Fruit fly (Drosophila melanogaster) Kc167 (cell line): ENCODE measurements around the gene Atg4b.

Experiments used
- Myc ChIP-seq: fragments of >200 bp; optimal IDR thresholded peaks from 2 replicates; lab custom pipeline; 2017; ENCODE audit warnings: missing external identifiers
- Sin3A ChIP-seq: fragments of >200 bp; optimal IDR thresholded peaks from 2 replicates; lab custom pipeline; 2018; ENCODE audit warnings: missing external identifiers
- h ChIP-seq: fragments of >200 bp; optimal IDR thresholded peaks from 3 replicates; lab custom pipeline; 2018; ENCODE audit warnings: missing external identifiers
- insv ChIP-seq: fragments of >200 bp; optimal IDR thresholded peaks from 3 replicates; lab custom pipeline; 2018; ENCODE audit warnings: missing external identifiers
- psq ChIP-seq: fragments of >200 bp; optimal IDR thresholded peaks from 2 replicates; lab custom pipeline; 2017; ENCODE audit warnings: missing external identifiers
- ttk ChIP-seq: sonication (Bioruptor generic); optimal IDR thresholded peaks from 2 replicates; lab custom pipeline; 2017; ENCODE audit warnings: missing external identifiers

Gene Atg4b

dm6 chr3R:15363608-15364007 is 6.9 kb upstream of the Atg4b start, which contains the start of gene CG6171:
TSS of gene CG6171 (minus strand) at chr3R:15363857.
- TF ChIP-seq ttk = no peak
- TF ChIP-seq insv (lab: Kevin White, UChicago) = no peak
- TF ChIP-seq Myc (lab: Kevin White, UChicago) = no peak
- TF ChIP-seq h (lab: Kevin White, UChicago) = no peak
- TF ChIP-seq Sin3A = no peak
- TF ChIP-seq psq = no peak

dm6 chr3R:15361490-15361889 is 4.8 kb upstream of the Atg4b start, which contains the start of the genes Cog2 and Trax:
TSS of gene Cog2 (minus strand) at chr3R:15361657.
TSS of gene Trax (plus strand) at chr3R:15361692.
- TF ChIP-seq ttk = no peak
- no peak for TF ChIP-seq h (lab: Kevin White, UChicago)
- TF ChIP-seq insv (lab: Kevin White, UChicago) = no peak
- TF ChIP-seq Sin3A = no peak
- TF ChIP-seq Myc (lab: Kevin White, UChicago) = no peak

- TF ChIP-seq h (lab: Kevin White, UChicago) = no peak
- no peak for TF ChIP-seq insv (lab: Kevin White, UChicago)
- no peak for TF ChIP-seq Myc (lab: Kevin White, UChicago)
- TF ChIP-seq ttk = no peak
- TF ChIP-seq Sin3A = no peak
- TF ChIP-seq psq = no peak
These were observed 572 bp downstream of the Atg4b start for dm6 chr3R:15356152-15356551.

dm6 chr3R:15354019-15354418 is 2.7 kb downstream of the Atg4b start:
- no peak for TF ChIP-seq ttk

- no peak for TF ChIP-seq h (lab: Kevin White, UChicago)
- no peak for TF ChIP-seq psq
- no peak for TF ChIP-seq insv (lab: Kevin White, UChicago)
- no peak for TF ChIP-seq Myc (lab: Kevin White, UChicago)
- TF ChIP-seq ttk = no peak
- no peak for TF ChIP-seq Sin3A
These were observed 5.7 kb downstream of the Atg4b start, which contains the start of the genes Trs33 and Tmtc4 for dm6 chr3R:15350993-15351426. TSS of gene Trs33 (minus strand) at chr3R:15350995. TSS of gene Tmtc4 (plus strand) at chr3R:15351225.

- TF ChIP-seq psq (no peak), Sin3A (no peak), h (lab: Kevin White, UChicago) (no peak), Myc (lab: Kevin White, UChicago) (no peak), ttk (no peak), insv (lab: Kevin White, UChicago) (no peak)
These were observed 8.9 kb downstream of the Atg4b start, which contains the start of the genes CG42726 and CG42727 for dm6 chr3R:15347822-15348221. TSS of gene CG42726 (plus strand) at chr3R:15348048. TSS of gene CG42727 (plus strand) at chr3R:15348048.

dm6 chr3R:15346018-15346383 is 10.7 kb downstream of the Atg4b start, which contains the start of the genes Surf4 and CG31301:
TSS of gene Surf4 (minus strand) at chr3R:15346176.
TSS of gene CG31301 (plus strand) at chr3R:15346205.
- TF ChIP-seq Sin3A (no peak), insv (lab: Kevin White, UChicago) (no peak), h (lab: Kevin White, UChicago) (no peak), psq (no peak), Myc (lab: Kevin White, UChicago) (no peak), ttk (no peak)

dm6 chr3R:15345198-15346017 is 11.3 kb downstream of the Atg4b start:
- TF ChIP-seq Sin3A (no peak), h (lab: Kevin White, UChicago) (no peak), insv (lab: Kevin White, UChicago) (no peak), ttk (no peak), Myc (lab: Kevin White, UChicago) (no peak), psq (no peak)

- TF ChIP-seq Myc (lab: Kevin White, UChicago) (no peak), h (lab: Kevin White, UChicago) (no peak)
These were observed 13.6 kb downstream of the Atg4b start, which contains the start of gene Nagk for dm6 chr3R:15342926-15343685. TSS of gene Nagk (minus strand) at chr3R:15343256.

- no peak for TF ChIP-seq ttk
- no peak for TF ChIP-seq insv (lab: Kevin White, UChicago)
- TF ChIP-seq h (lab: Kevin White, UChicago) = no peak
These were observed 14.2 kb downstream of the Atg4b start for dm6 chr3R:15342432-15342925.

dm6 chr3R:15340052-15340732 is 16.5 kb downstream of the Atg4b start, which contains the start of gene SerRS-m:
TSS of gene SerRS-m (plus strand) at chr3R:15340667.
- TF ChIP-seq Sin3A = no peak
- TF ChIP-seq Myc (lab: Kevin White, UChicago) = no peak
- TF ChIP-seq psq = no peak
- TF ChIP-seq h (lab: Kevin White, UChicago) = no peak
- no peak for TF ChIP-seq ttk

- TF ChIP-seq Sin3A = no peak
- no peak for TF ChIP-seq psq
- TF ChIP-seq Myc (lab: Kevin White, UChicago) = no peak
- TF ChIP-seq insv (lab: Kevin White, UChicago) = no peak
These were observed 17.6 kb downstream of the Atg4b start for dm6 chr3R:15339111-15339510.
